Fruit fly (Drosophila melanogaster): ENCODE measurements around the gene CG34164.

Gene CG34164

dm6 chr2L:12055837-12056388, at the start of gene CG34164, which contains the start of the genes JhI-21 and RpL7-like:
CG34164 (plus strand) TSS chr2L:12056348.
JhI-21 (minus strand) TSS chr2L:12056042.
RpL7-like (plus strand) TSS chr2L:12056326.
- TF ChIP-seq ttk (optimal IDR thresholded peaks at IDR 0.05), result no peak
- no peak for TF ChIP-seq Myc (optimal IDR thresholded peaks at IDR 0.05)
- TF ChIP-seq h (optimal IDR thresholded peaks at IDR 0.05), result no peak
- no peak for TF ChIP-seq Sin3A (optimal IDR thresholded peaks at IDR 0.05)
- no peak for TF ChIP-seq psq (optimal IDR thresholded peaks at IDR 0.05)
- no peak for TF ChIP-seq insv (optimal IDR thresholded peaks at IDR 0.05)

dm6 chr2L:12006397-12007330, 49.5 kb upstream of the CG34164 start:
- no peak for TF ChIP-seq ttk (optimal IDR thresholded peaks at IDR 0.05)
- no peak for TF ChIP-seq Myc (optimal IDR thresholded peaks at IDR 0.05)
- no peak for TF ChIP-seq h (optimal IDR thresholded peaks at IDR 0.05)
- no peak for TF ChIP-seq insv (optimal IDR thresholded peaks at IDR 0.05)
- TF ChIP-seq Sin3A (optimal IDR thresholded peaks at IDR 0.05), result no peak
- TF ChIP-seq psq (optimal IDR thresholded peaks at IDR 0.05), result no peak

dm6 chr2L:12007331-12007791, 48.8 kb upstream of the CG34164 start:
- TF ChIP-seq ttk (optimal IDR thresholded peaks at IDR 0.05) (no peak), h (optimal IDR thresholded peaks at IDR 0.05) (no peak), insv (optimal IDR thresholded peaks at IDR 0.05) (no peak), psq (optimal IDR thresholded peaks at IDR 0.05) (no peak), Myc (optimal IDR thresholded peaks at IDR 0.05) (no peak), Sin3A (optimal IDR thresholded peaks at IDR 0.05) (no peak)

- no peak for TF ChIP-seq Myc (optimal IDR thresholded peaks at IDR 0.05)
- no peak for TF ChIP-seq insv (optimal IDR thresholded peaks at IDR 0.05)
- TF ChIP-seq psq (optimal IDR thresholded peaks at IDR 0.05), result no peak
These were observed 48.3 kb upstream of the CG34164 start, which contains the start of gene Rh5 for dm6 chr2L:12007853-12008252. Rh5 (plus strand) TSS chr2L:12008153.

dm6 chr2L:12010100-12010876, 45.9 kb upstream of the CG34164 start:
- TF ChIP-seq insv (optimal IDR thresholded peaks at IDR 0.05) (no peak), h (optimal IDR thresholded peaks at IDR 0.05) (no peak), ttk (optimal IDR thresholded peaks at IDR 0.05) (no peak), Myc (optimal IDR thresholded peaks at IDR 0.05) (no peak), Sin3A (optimal IDR thresholded peaks at IDR 0.05) (no peak), psq (optimal IDR thresholded peaks at IDR 0.05) (no peak)

dm6 chr2L:12010877-12011666, 45.1 kb upstream of the CG34164 start:
- TF ChIP-seq psq (optimal IDR thresholded peaks at IDR 0.05) (no peak), ttk (optimal IDR thresholded peaks at IDR 0.05) (no peak), insv (optimal IDR thresholded peaks at IDR 0.05) (no peak), Myc (optimal IDR thresholded peaks at IDR 0.05) (no peak), h (optimal IDR thresholded peaks at IDR 0.05) (no peak), Sin3A (optimal IDR thresholded peaks at IDR 0.05) (no peak)

- TF ChIP-seq psq (optimal IDR thresholded peaks at IDR 0.05), result no peak
These were observed 44.2 kb upstream of the CG34164 start for dm6 chr2L:12011682-12012655.

- TF ChIP-seq Myc (optimal IDR thresholded peaks at IDR 0.05) (no peak), h (optimal IDR thresholded peaks at IDR 0.05) (no peak), insv (optimal IDR thresholded peaks at IDR 0.05) (no peak), psq (optimal IDR thresholded peaks at IDR 0.05) (no peak), ttk (optimal IDR thresholded peaks at IDR 0.05) (no peak), Sin3A (optimal IDR thresholded peaks at IDR 0.05) (no peak)
These were observed 42.9 kb upstream of the CG34164 start for dm6 chr2L:12013243-12013642.

- TF ChIP-seq psq (optimal IDR thresholded peaks at IDR 0.05), result no peak
These were observed 42.3 kb upstream of the CG34164 start for dm6 chr2L:12013741-12014393.

- TF ChIP-seq psq (optimal IDR thresholded peaks at IDR 0.05) (no peak), insv (optimal IDR thresholded peaks at IDR 0.05) (no peak), Myc (optimal IDR thresholded peaks at IDR 0.05) (no peak), ttk (optimal IDR thresholded peaks at IDR 0.05) (no peak), h (optimal IDR thresholded peaks at IDR 0.05) (no peak), Sin3A (optimal IDR thresholded peaks at IDR 0.05) (no peak)
These were observed 35.4 kb upstream of the CG34164 start, which contains the start of gene Wdr81 for dm6 chr2L:12020735-12021134. Wdr81 (minus strand) TSS chr2L:12020960.
